Worm (Caenorhabditis elegans) whole organism, L2 larva: Measurements from ENCODE around the gene moa-1.

ENCODE experiments used
- fos-1 ChIP-seq: fragments of 150-350 bp; optimal IDR thresholded peaks from 2 replicates; lab custom pipeline; 2014; ENCODE audit warnings: missing biosample characterization, missing genetic modification characterization
- nhr-77 ChIP-seq: fragments of 150-350 bp; optimal IDR thresholded peaks from 2 replicates; lab custom pipeline; 2014; ENCODE audit warnings: missing biosample characterization, missing genetic modification characterization
- snpc-4 ChIP-seq: fragments of 150-350 bp; optimal IDR thresholded peaks from 2 replicates; lab custom pipeline; 2014; ENCODE audit warnings: missing biosample characterization, missing genetic modification characterization
- zag-1 ChIP-seq: fragments of 150-350 bp; optimal IDR thresholded peaks from 2 replicates; lab custom pipeline; 2014; ENCODE audit warnings: missing biosample characterization, missing genetic modification characterization
- ztf-11 ChIP-seq: sonication (generic microtip); optimal IDR thresholded peaks from 2 replicates; lab custom pipeline; 2017; ENCODE audit warnings: missing biosample characterization, missing genetic modification characterization

ce11 chrIII:1976642-1977041, 6.9 kb upstream of the moa-1 start, which contains the start of gene R155.3:
- no peak for TF ChIP-seq zag-1
- TF ChIP-seq nhr-77 (tag; lab: Kevin White, UChicago), result no peak
- TF ChIP-seq ztf-11 (tag; lab: Kevin White, UChicago), result no peak
- no peak for TF ChIP-seq fos-1
- no peak for TF ChIP-seq snpc-4 (tag; lab: Kevin White, UChicago)
